Worm (Caenorhabditis elegans) whole organism, L4 larva: ENCODE results near the gene gst-6.

Source experiments
- D1046.2 ChIP-seq: fragments of 200-800 bp; sonication (Bioruptor generic); IDR thresholded peaks from 2 replicates; pipeline ENCODE4 v1.3.6; 2022; ENCODE audit warnings: missing genetic modification characterization, missing compliant biosample characterization
- F37D6.2 ChIP-seq: sonication (generic microtip); optimal IDR thresholded peaks from 2 replicates; lab custom pipeline; 2016; ENCODE audit warnings: mild to moderate bottlenecking, missing genetic modification characterization, missing compliant biosample characterization
- F44E2.7 ChIP-seq: fragments of 200-800 bp; sonication (Bioruptor generic); IDR thresholded peaks from 2 replicates; pipeline ENCODE4 v2.1.2; 2022; ENCODE audit warnings: missing genetic modification characterization, missing compliant biosample characterization
- F49E8.2 ChIP-seq: sonication (generic microtip); optimal IDR thresholded peaks from 2 replicates; lab custom pipeline; 2016; ENCODE audit warnings: missing compliant biosample characterization, mild to moderate bottlenecking, missing genetic modification characterization, borderline replicate concordance
- R02D3.7 ChIP-seq: fragments of 150-350 bp; sonication (generic microtip); optimal IDR thresholded peaks from 3 replicates; lab custom pipeline; 2014; ENCODE audit warnings: missing biosample characterization, missing genetic modification characterization
- T20F7.1 ChIP-seq: fragments of 200-800 bp; sonication (Bioruptor generic); optimal IDR thresholded peaks from 2 replicates; lab custom pipeline; 2018; ENCODE audit warnings: mild to moderate bottlenecking, missing genetic modification characterization, missing compliant biosample characterization
- Y48G9A.11 ChIP-seq: fragments of 200-800 bp; sonication (Bioruptor generic); IDR thresholded peaks from 2 replicates; pipeline ENCODE4 v1.3.6; 2022; ENCODE audit warnings: missing genetic modification reagents, missing genetic modification characterization, missing compliant biosample characterization
- Y5F2A.4 ChIP-seq: fragments of 200-800 bp; sonication (Bioruptor generic); optimal IDR thresholded peaks from 2 replicates; lab custom pipeline; 2018; ENCODE audit warnings: mild to moderate bottlenecking, missing genetic modification characterization, missing compliant biosample characterization
- ZK546.5 ChIP-seq, 2 experiments: sonication (generic microtip); optimal IDR thresholded peaks; 2 replicates each; lab custom pipeline; 2017; ENCODE audit warnings: missing biosample characterization in 2 of 2, missing genetic modification characterization in 2 of 2
- aly-2 ChIP-seq: sonication (generic microtip); optimal IDR thresholded peaks from 2 replicates; lab custom pipeline; 2018; ENCODE audit warnings: missing biosample characterization, missing genetic modification characterization
- ceh-20 ChIP-seq: fragments of 200-800 bp; sonication (Bioruptor generic); IDR thresholded peaks from 2 replicates; pipeline ENCODE4 v1.3.6; 2022; ENCODE audit warnings: missing genetic modification reagents, missing genetic modification characterization, missing compliant biosample characterization
- ceh-32 ChIP-seq: sonication (generic microtip); optimal IDR thresholded peaks from 2 replicates; lab custom pipeline; 2016; ENCODE audit warnings: mild to moderate bottlenecking, missing genetic modification characterization, missing compliant biosample characterization; ENCODE audit not compliant: poor library complexity
- ces-1 ChIP-seq: fragments of 150-350 bp; sonication (generic microtip); optimal IDR thresholded peaks from 4 replicates; lab custom pipeline; 2014; ENCODE audit warnings: missing biosample characterization, missing genetic modification reagents, missing genetic modification characterization
- cey-2 ChIP-seq: sonication (generic microtip); optimal IDR thresholded peaks from 3 replicates; lab custom pipeline; 2017; ENCODE audit warnings: missing genetic modification characterization, mild to moderate bottlenecking, missing compliant biosample characterization, antibody characterized with exemption, borderline replicate concordance; ENCODE audit not compliant: insufficient read depth
- ctbp-1 ChIP-seq: fragments of 200-800 bp; sonication (Bioruptor generic); IDR thresholded peaks from 2 replicates; pipeline ENCODE4 v1.3.6; 2022; ENCODE audit warnings: missing genetic modification reagents, missing genetic modification characterization, missing compliant biosample characterization
- daf-16 ChIP-seq, 3 experiments: sonication (generic microtip); optimal IDR thresholded peaks; 2 replicates each; lab custom pipeline; 2016 to 2017; ENCODE audit warnings: missing genetic modification characterization in 3 of 3, missing genetic modification reagents in 3 of 3, mild to moderate bottlenecking in 2 of 3, missing compliant biosample characterization in 2 of 3, missing biosample characterization in 1 of 3, moderate library complexity in 1 of 3
- dmd-6 ChIP-seq: fragments of 200-800 bp; sonication (Bioruptor generic); IDR thresholded peaks from 2 replicates; pipeline ENCODE4 v1.3.6; 2022; ENCODE audit warnings: missing genetic modification reagents, missing genetic modification characterization, missing compliant biosample characterization
- dve-1 ChIP-seq: sonication (generic microtip); optimal IDR thresholded peaks from 2 replicates; lab custom pipeline; 2017; ENCODE audit warnings: antibody characterized with exemption, mild to moderate bottlenecking, missing genetic modification characterization, missing compliant biosample characterization; ENCODE audit not compliant: insufficient read depth
- egl-27 ChIP-seq: sonication (generic microtip); optimal IDR thresholded peaks from 3 replicates; lab custom pipeline; 2017; ENCODE audit warnings: missing biosample characterization, missing genetic modification reagents, missing genetic modification characterization
- egl-43 ChIP-seq: fragments of 200-800 bp; sonication (Bioruptor generic); IDR thresholded peaks from 2 replicates; pipeline ENCODE4 v1.3.6; 2022; ENCODE audit warnings: missing genetic modification reagents, missing genetic modification characterization, missing compliant biosample characterization
- hif-1 ChIP-seq, 2 experiments: sonication (generic microtip); optimal IDR thresholded peaks; 2 replicates each; lab custom pipeline; 2016 to 2017; ENCODE audit warnings: missing compliant biosample characterization in 2 of 2, missing genetic modification characterization in 2 of 2, missing genetic modification reagents in 2 of 2, missing genotype in 2 of 2, mild to moderate bottlenecking in 1 of 2
- hlh-30 ChIP-seq: sonication (generic microtip); optimal IDR thresholded peaks from 2 replicates; lab custom pipeline; 2017; ENCODE audit warnings: antibody characterized with exemption, mild to moderate bottlenecking, missing genetic modification characterization, missing compliant biosample characterization; ENCODE audit not compliant: insufficient read depth
- hmg-1.1 ChIP-seq: fragments of 200-800 bp; sonication (Bioruptor generic); IDR thresholded peaks from 2 replicates; pipeline ENCODE4 v1.3.6; 2022; ENCODE audit warnings: missing genetic modification reagents, missing genetic modification characterization, missing compliant biosample characterization
- lim-7 ChIP-seq: fragments of 200-800 bp; sonication (Bioruptor generic); IDR thresholded peaks from 2 replicates; pipeline ENCODE4 v1.3.6; 2022; ENCODE audit warnings: missing genetic modification characterization, missing compliant biosample characterization
- lin-1 ChIP-seq: fragments of 200-800 bp; sonication (Bioruptor generic); IDR thresholded peaks from 2 replicates; pipeline ENCODE4 v1.3.6; 2022; ENCODE audit warnings: missing genetic modification reagents, missing genetic modification characterization, missing compliant biosample characterization
- lin-29 ChIP-seq: fragments of 200-800 bp; sonication (Bioruptor generic); IDR thresholded peaks from 2 replicates; pipeline ENCODE4 v1.3.6; 2022; ENCODE audit warnings: missing genetic modification reagents, missing genetic modification characterization, missing compliant biosample characterization
- lsy-2 ChIP-seq, 2 experiments: fragments of 150-350 bp in 1 of 2; sonication (generic microtip) in 1 of 2; optimal IDR thresholded peaks; 2 replicates each; lab custom pipeline; 2014 to 2017; ENCODE audit warnings: missing biosample characterization in 2 of 2, missing genetic modification characterization in 2 of 2
- madf-9 ChIP-seq: fragments of 200-800 bp; sonication (Bioruptor generic); conservative IDR thresholded peaks from 2 replicates; pipeline ENCODE4 v1.3.6; 2022; ENCODE audit warnings: missing genetic modification reagents, missing genetic modification characterization, missing compliant biosample characterization
- mdt-29 ChIP-seq: fragments of 200-800 bp; sonication (Bioruptor generic); IDR thresholded peaks from 2 replicates; pipeline ENCODE4 v1.3.6; 2022; ENCODE audit warnings: missing genetic modification reagents, missing genetic modification characterization, missing compliant biosample characterization
- mep-1 ChIP-seq: fragments of 150-350 bp; sonication (generic microtip); optimal IDR thresholded peaks from 3 replicates; lab custom pipeline; 2014; ENCODE audit warnings: missing biosample characterization, missing genetic modification characterization
- nhr-11 ChIP-seq: fragments of 150-350 bp; optimal IDR thresholded peaks from 2 replicates; lab custom pipeline; 2014; ENCODE audit warnings: missing biosample characterization, missing genetic modification characterization
- nhr-111 ChIP-seq: fragments of 200-800 bp; sonication (Bioruptor generic); optimal IDR thresholded peaks from 2 replicates; lab custom pipeline; 2018; ENCODE audit warnings: mild to moderate bottlenecking, missing genetic modification characterization, missing compliant biosample characterization
- nhr-237 ChIP-seq: sonication (generic microtip); optimal IDR thresholded peaks from 2 replicates; lab custom pipeline; 2017; ENCODE audit warnings: missing biosample characterization, missing genetic modification characterization
- nhr-41 ChIP-seq: fragments of 200-800 bp; sonication (Bioruptor generic); IDR thresholded peaks from 2 replicates; pipeline ENCODE4 v1.3.6; 2022; ENCODE audit warnings: missing genetic modification reagents, missing genetic modification characterization, missing compliant biosample characterization
- nhr-42 ChIP-seq: fragments of 200-800 bp; sonication (Bioruptor generic); IDR thresholded peaks from 2 replicates; pipeline ENCODE4 v1.3.6; 2022; ENCODE audit warnings: missing genetic modification characterization, missing compliant biosample characterization
- pha-4 ChIP-seq, 2 experiments: fragments of 150-350 bp in 1 of 2; fragments of 200-800 bp in 1 of 2; sonication (Bioruptor generic) in 1 of 2; IDR thresholded peaks in 1 of 2; optimal IDR thresholded peaks in 1 of 2; 2 replicates each; pipeline versions ENCODE4 v1.3.6 to Lab custom; 2014 to 2022; ENCODE audit warnings: missing genetic modification characterization in 2 of 2, missing genetic modification reagents in 2 of 2, missing biosample characterization in 1 of 2, missing compliant biosample characterization in 1 of 2
- rbr-2 ChIP-seq: sonication (generic microtip); optimal IDR thresholded peaks from 2 replicates; lab custom pipeline; 2016; ENCODE audit warnings: missing genotype, missing genetic modification characterization, missing compliant biosample characterization
- spr-1 ChIP-seq: sonication (generic microtip); optimal IDR thresholded peaks from 2 replicates; lab custom pipeline; 2016; ENCODE audit warnings: mild to moderate bottlenecking, missing genetic modification characterization, missing compliant biosample characterization
- spr-3 ChIP-seq: fragments of 200-800 bp; sonication (Bioruptor generic); optimal IDR thresholded peaks from 2 replicates; lab custom pipeline; 2018; ENCODE audit warnings: mild to moderate bottlenecking, missing genetic modification characterization, missing compliant biosample characterization
- tra-1 ChIP-seq: fragments of 200-800 bp; sonication (Bioruptor generic); IDR thresholded peaks from 2 replicates; pipeline ENCODE4 v1.3.6; 2022; ENCODE audit warnings: missing genetic modification reagents, missing genetic modification characterization, missing compliant biosample characterization
- zip-2 ChIP-seq: fragments of 150-350 bp; optimal IDR thresholded peaks from 2 replicates; lab custom pipeline; 2014; ENCODE audit warnings: missing biosample characterization, missing genetic modification characterization
- ztf-7 ChIP-seq: fragments of 150-350 bp; optimal IDR thresholded peaks from 2 replicates; lab custom pipeline; 2014; ENCODE audit warnings: missing biosample characterization, missing genetic modification characterization

Gene gst-6

DNA sequence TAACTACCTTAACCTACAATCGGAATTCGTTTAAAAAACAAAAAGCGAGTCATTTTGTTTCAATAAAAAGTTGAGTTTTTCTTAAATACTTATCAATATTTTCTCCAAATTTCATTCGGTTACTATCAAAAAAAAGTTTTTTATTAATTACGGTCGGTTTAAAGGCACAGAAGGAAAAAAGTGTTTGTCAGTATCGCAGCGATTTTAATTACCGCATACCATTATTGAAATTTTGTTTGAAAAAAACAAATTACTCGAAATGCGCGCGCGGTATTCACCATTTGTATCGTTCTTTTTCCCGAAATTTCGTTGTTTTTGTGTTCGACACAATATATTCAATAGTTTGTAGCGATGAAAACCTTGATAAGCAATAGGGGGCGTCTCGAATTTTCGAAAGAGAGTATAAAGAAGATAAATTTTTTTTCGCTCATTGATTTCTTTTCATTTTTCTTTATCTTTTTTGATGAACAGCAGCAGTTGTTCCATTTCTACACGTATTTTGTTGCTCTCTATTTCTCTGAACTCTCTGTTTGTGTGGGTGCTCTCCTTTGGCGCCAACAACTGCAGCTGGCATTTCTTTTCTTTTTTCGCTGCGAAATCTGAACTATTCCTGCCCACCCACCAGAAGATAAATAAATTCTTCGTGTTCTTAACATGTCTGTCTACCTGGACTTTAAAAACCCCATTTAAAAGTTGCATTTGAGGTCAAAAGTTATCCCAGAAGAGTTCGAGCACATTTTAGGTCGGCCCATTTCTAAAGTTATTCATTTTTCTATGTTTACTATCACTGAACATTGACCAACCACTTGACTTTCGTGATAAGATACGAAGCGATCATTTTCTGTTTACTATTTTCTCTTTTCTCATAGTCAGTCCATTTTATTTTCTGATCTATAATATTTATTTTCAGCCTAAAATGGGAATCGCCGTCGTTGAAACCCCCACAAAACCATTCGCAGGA lies 9.1 kb downstream of the gst-6 start, which contains the start of gene pgm-1 (continued):
- TF ChIP-seq mdt-29 (GFP tag; lab: Robert Waterston, UW) (no peak), lin-1 (GFP tag; lab: Robert Waterston, UW) (no peak), R02D3.7 (no peak), T20F7.1 (no peak), nhr-111 (GFP tag; lab: Kevin White, UChicago) (no peak), hmg-1.1 (GFP tag; lab: Robert Waterston, UW) (peak; percentile 57; the same call in 1 of the 2 replicates), F37D6.2 (no peak), D1046.2 (GFP tag; lab: Robert Waterston, UW) (no peak), hif-1 (tag; optimal IDR thresholded peaks at IDR 0.05; lab: Kevin White, UChicago) (peak in 1 of 2 experiments; percentile 72), ZK546.5 (tag; optimal IDR thresholded peaks at IDR 0.05; lab: Kevin White, UChicago) (no peak), ceh-20 (GFP tag; lab: Robert Waterston, UW) (0 out of 2 replicates have a peak, but pooled peaks have one; percentile 14), pha-4 (GFP tag; IDR thresholded peaks at IDR 0.05; lab: Robert Waterston, UW) (0 out of 2 replicates have a peak, but pooled peaks have one; percentile 11), pha-4 (tag; optimal IDR thresholded peaks at IDR 0.05; lab: Kevin White, UChicago) (no peak), Y48G9A.11 (GFP tag; lab: Robert Waterston, UW) (no peak), ces-1 (GFP tag; lab: Kevin White, UChicago) (no peak), spr-1 (tag; lab: Kevin White, UChicago) (no peak), nhr-11 (tag; lab: Kevin White, UChicago) (peak; percentile 61), mep-1 (tag; lab: Kevin White, UChicago) (peak; percentile 9), nhr-42 (GFP tag; lab: Robert Waterston, UW) (no peak), ctbp-1 (no peak), tra-1 (GFP tag; lab: Robert Waterston, UW) (0 out of 2 replicates have a peak, but pooled peaks have one; percentile 29)

DNA sequence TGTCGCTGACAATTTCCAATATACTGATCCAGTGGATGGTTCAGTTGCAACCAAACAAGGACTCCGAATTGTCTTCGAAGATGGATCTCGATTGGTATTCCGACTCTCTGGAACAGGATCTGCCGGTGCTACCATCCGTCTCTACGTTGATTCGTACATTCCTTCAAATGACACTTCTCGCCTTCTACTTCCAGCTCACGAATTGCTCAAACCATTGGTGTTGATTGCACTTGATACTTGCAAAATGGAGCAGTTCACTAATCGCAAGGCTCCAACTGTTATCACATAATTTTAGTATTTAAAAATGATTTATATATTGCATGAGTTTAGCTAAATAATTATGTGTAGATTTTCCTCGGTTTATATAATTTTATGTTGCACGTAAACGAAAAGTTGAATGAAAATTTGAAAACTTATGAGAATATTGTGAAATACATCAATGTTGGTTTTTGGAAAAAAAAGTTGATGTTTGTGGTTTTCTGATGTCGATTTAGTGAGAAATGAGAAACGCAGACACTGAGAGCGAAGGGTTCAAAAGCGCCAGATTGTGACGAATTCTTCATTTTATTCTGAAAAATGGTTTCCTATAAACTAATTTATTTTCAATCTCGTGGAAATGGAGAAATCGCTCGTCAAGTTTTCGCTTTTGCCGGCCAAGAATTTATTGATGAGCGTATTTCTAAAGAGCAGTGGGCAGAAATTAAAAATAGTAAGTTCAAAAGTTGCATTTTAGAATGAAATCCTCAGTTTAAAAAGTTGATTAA lies 11.5 kb downstream of the gst-6 start, which contains the start of gene gst-9:
gst-9 (plus strand) TSS at position 574 of the 764 bp plus-strand sequence.
- TF ChIP-seq ctbp-1: 0 out of 2 replicates have a peak, but pooled peaks have one; percentile 19
- TF ChIP-seq egl-43: 0 out of 2 replicates have a peak, but pooled peaks have one; percentile 59
- TF ChIP-seq hlh-30: peak; percentile 10
- TF ChIP-seq F44E2.7 (GFP tag; lab: Robert Waterston, UW): no peak
- no peak for TF ChIP-seq nhr-237 (tag; lab: Kevin White, UChicago)
- TF ChIP-seq mdt-29 (GFP tag; lab: Robert Waterston, UW): peak; percentile 39; the same call in 1 of the 2 replicates
- no peak for TF ChIP-seq egl-27
- TF ChIP-seq R02D3.7: no peak
- peak; percentile 25 for TF ChIP-seq spr-3 (GFP tag; lab: Kevin White, UChicago)
- no peak for TF ChIP-seq nhr-41 (GFP tag; lab: Robert Waterston, UW)
- peak in 1 of 2 experiments; percentile 61 for TF ChIP-seq lsy-2 (tag; optimal IDR thresholded peaks at IDR 0.05; lab: Kevin White, UChicago)
- no peak for TF ChIP-seq lin-29 (GFP tag; lab: Robert Waterston, UW)
- TF ChIP-seq rbr-2 (tag; lab: Kevin White, UChicago): no peak
- TF ChIP-seq nhr-42 (GFP tag; lab: Robert Waterston, UW): 0 out of 2 replicates have a peak, but pooled peaks have one; percentile 64
- TF ChIP-seq ztf-7 (tag; lab: Kevin White, UChicago): no peak
- no peak for TF ChIP-seq ceh-32 (tag; lab: Kevin White, UChicago)
- no peak for TF ChIP-seq daf-16 (GFP tag; optimal IDR thresholded peaks at IDR 0.05; lab: Kevin White, UChicago)
- TF ChIP-seq daf-16 (tag; optimal IDR thresholded peaks at IDR 0.05; lab: Kevin White, UChicago): peak; percentile 59
- TF ChIP-seq ceh-20 (GFP tag; lab: Robert Waterston, UW): no peak
- TF ChIP-seq cey-2 (tag; lab: Kevin White, UChicago): no peak
- no peak for TF ChIP-seq F49E8.2 (tag; lab: Kevin White, UChicago)
- TF ChIP-seq dve-1 (tag; lab: Kevin White, UChicago): peak; percentile 86
- peak; percentile 23; the same call in 1 of the 2 replicates for TF ChIP-seq madf-9 (GFP tag; lab: Robert Waterston, UW)
- peak; percentile 17 for TF ChIP-seq Y5F2A.4 (GFP tag; lab: Kevin White, UChicago)
- no peak for TF ChIP-seq aly-2
- TF ChIP-seq dmd-6 (GFP tag; lab: Robert Waterston, UW): 0 out of 2 replicates have a peak, but pooled peaks have one; percentile 8
- no peak for TF ChIP-seq lim-7 (GFP tag; lab: Robert Waterston, UW)
- no peak for TF ChIP-seq zip-2 (tag; lab: Kevin White, UChicago)
- no peak for TF ChIP-seq lin-1 (GFP tag; lab: Robert Waterston, UW)
